Fruit fly (Drosophila melanogaster) whole organism: ENCODE results near the gene CG32817.
A peak's percentile ranks its signal among the peaks of the same experiment; 100 is the strongest.

Experiments used
- Dll ChIP-seq: fragments of >200 bp; optimal IDR thresholded peaks from 2 replicates; lab custom pipeline; 2017
- EcR ChIP-seq, 2 experiments: fragments of >200 bp; optimal IDR thresholded peaks; 2 replicates each; lab custom pipeline; 2017; ENCODE audit warnings: missing biosample characterization in 2 of 2, missing genetic modification characterization in 2 of 2, missing genetic modification reagents in 2 of 2
- pan ChIP-seq: fragments of >200 bp; optimal IDR thresholded peaks from 2 replicates; lab custom pipeline; 2017
- psq ChIP-seq: fragments of >200 bp; optimal IDR thresholded peaks from 2 replicates; lab custom pipeline; 2017

- TF ChIP-seq psq (lab: Kevin White, UChicago) (no peak), EcR (GFP tag; optimal IDR thresholded peaks at IDR 0.05; lab: Kevin White, UChicago) (no peak), Dll (lab: Kevin White, UChicago) (peak; percentile 67), pan (lab: Kevin White, UChicago) (no peak)
These were observed 44.4 kb downstream of the CG32817 start, which contains the start of gene elav for dm6 chrX:523179-523851.
